Worm (Caenorhabditis elegans) whole organism, L4/young adult: ENCODE measurements around the gene irld-32.
"Not testable (repeated sequence)": the region's sequence is repeated elsewhere in the genome, so short reads cannot be mapped to it uniquely, and the experiment has no call there.

Experiments used
- W03F9.2 ChIP-seq: fragments of 150-350 bp; optimal IDR thresholded peaks from 2 replicates; lab custom pipeline; 2014; ENCODE audit warnings: missing biosample characterization, missing genetic modification characterization
- him-1 ChIP-seq: sonication (generic microtip); optimal IDR thresholded peaks from 2 replicates; lab custom pipeline; 2016; ENCODE audit warnings: missing genotype, missing genetic modification reagents, missing genetic modification characterization, missing compliant biosample characterization

DNA sequence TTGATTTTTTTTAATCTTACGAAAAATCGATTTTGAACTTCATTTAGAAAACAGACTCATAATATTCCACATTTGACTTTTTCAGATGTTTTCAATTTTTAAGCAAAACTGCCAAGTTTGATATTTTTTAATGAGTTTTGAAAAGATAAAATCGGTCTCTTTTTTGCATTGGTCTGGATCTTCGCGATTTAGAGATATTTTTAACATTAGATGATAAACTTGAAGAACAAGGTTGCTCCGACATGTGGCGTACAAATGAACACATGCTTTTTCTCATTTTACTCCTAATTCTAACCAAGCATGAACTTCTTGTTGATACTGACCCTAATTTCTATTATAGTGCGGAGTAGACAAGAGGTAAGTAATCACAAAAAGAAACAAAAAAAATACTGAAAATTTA lies at the start of gene irld-32:
- not testable (repeated sequence) for TF ChIP-seq W03F9.2; him-1 (tag; lab: Kevin White, UChicago)
